Worm (Caenorhabditis elegans): Measurements from ENCODE around the gene Y110A2AL.2.

ce11 chrII:2831173-2831572, 36.6 kb upstream of the Y110A2AL.2 start, which contains the start of gene K12H6.6:
- TF ChIP-seq nhr-48 (tag; optimal IDR thresholded peaks at IDR 0.05) (no peak), aly-2 (tag; optimal IDR thresholded peaks at IDR 0.05) (no peak)

Measured in whole organism, L4 larva.